Worm (Caenorhabditis elegans) whole organism, L2 larva: ENCODE data around the gene nhr-92.

Experiments
- alr-1 ChIP-seq: fragments of 150-350 bp; optimal IDR thresholded peaks from 2 replicates; lab custom pipeline; 2014; ENCODE audit warnings: missing biosample characterization, missing genetic modification characterization
- ama-1 ChIP-seq: fragments of 150-350 bp; optimal IDR thresholded peaks from 2 replicates; lab custom pipeline; 2018; ENCODE audit warnings: inconsistent platforms
- ceh-82 ChIP-seq: fragments of 150-350 bp; optimal IDR thresholded peaks from 2 replicates; lab custom pipeline; 2014; ENCODE audit warnings: missing biosample characterization, missing genetic modification characterization
- elt-3 ChIP-seq: sonication (generic microtip); optimal IDR thresholded peaks from 2 replicates; lab custom pipeline; 2017; ENCODE audit warnings: missing biosample characterization, missing genetic modification characterization
- fos-1 ChIP-seq: fragments of 150-350 bp; optimal IDR thresholded peaks from 2 replicates; lab custom pipeline; 2014; ENCODE audit warnings: missing biosample characterization, missing genetic modification characterization
- lin-13 ChIP-seq: fragments of 150-350 bp; optimal IDR thresholded peaks from 2 replicates; lab custom pipeline; 2014; ENCODE audit warnings: missing biosample characterization, missing genetic modification reagents, missing genetic modification characterization
- mdl-1 ChIP-seq, 2 experiments: fragments of 150-350 bp in 1 of 2; sonication (generic microtip) in 1 of 2; optimal IDR thresholded peaks; 2 replicates each; lab custom pipeline; 2017; ENCODE audit warnings: missing biosample characterization in 2 of 2, missing genetic modification characterization in 2 of 2
- nhr-77 ChIP-seq: fragments of 150-350 bp; optimal IDR thresholded peaks from 2 replicates; lab custom pipeline; 2014; ENCODE audit warnings: missing biosample characterization, missing genetic modification characterization
- sma-9 ChIP-seq, 2 experiments: fragments of 150-350 bp in 1 of 2; sonication (generic microtip) in 1 of 2; optimal IDR thresholded peaks; 2 replicates each; lab custom pipeline; 2014 to 2016; ENCODE audit warnings: missing genetic modification characterization in 2 of 2, mild to moderate bottlenecking in 1 of 2, missing biosample characterization in 1 of 2, missing compliant biosample characterization in 1 of 2, missing genetic modification reagents in 1 of 2, moderate library complexity in 1 of 2
- ztf-11 ChIP-seq: sonication (generic microtip); optimal IDR thresholded peaks from 2 replicates; lab custom pipeline; 2017; ENCODE audit warnings: missing biosample characterization, missing genetic modification characterization
- ztf-4 ChIP-seq: fragments of 150-350 bp; optimal IDR thresholded peaks from 2 replicates; lab custom pipeline; 2014; ENCODE audit warnings: missing biosample characterization, missing genetic modification characterization

DNA sequence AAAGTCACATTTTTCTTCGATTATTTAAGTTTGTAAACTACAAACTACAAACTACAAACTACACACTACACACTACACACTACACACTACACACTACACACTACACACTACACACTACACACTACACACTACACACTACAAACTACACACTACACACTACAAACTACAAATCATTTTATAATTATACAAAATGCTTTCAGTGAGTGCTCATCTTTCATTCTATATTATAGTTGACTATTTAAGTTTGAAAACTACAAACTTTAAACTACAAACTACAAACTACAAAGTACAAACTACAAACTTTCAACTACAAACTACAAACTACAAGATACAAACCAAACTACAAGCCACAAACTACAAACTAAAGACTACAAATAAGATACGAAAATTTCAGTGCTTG lies 4.6 kb downstream of the nhr-92 start:
- TF ChIP-seq sma-9 (GFP tag; optimal IDR thresholded peaks at IDR 0.05; lab: Kevin White, UChicago), result no peak
- TF ChIP-seq sma-9 (tag; optimal IDR thresholded peaks at IDR 0.05; lab: Kevin White, UChicago), result no peak
- no peak for TF ChIP-seq fos-1 (tag; lab: Kevin White, UChicago)
- TF ChIP-seq alr-1 (tag; lab: Kevin White, UChicago), result no peak
- TF ChIP-seq ztf-11 (tag; lab: Kevin White, UChicago), result no peak
- TF ChIP-seq ama-1, result no peak
- no peak for TF ChIP-seq mdl-1 (tag; optimal IDR thresholded peaks at IDR 0.05; lab: Kevin White, UChicago)
- TF ChIP-seq ztf-4 (tag; lab: Kevin White, UChicago), result no peak
- TF ChIP-seq lin-13 (GFP tag; lab: Kevin White, UChicago), result no peak
- no peak for TF ChIP-seq ceh-82 (tag; lab: Kevin White, UChicago)
- TF ChIP-seq elt-3 (tag; lab: Kevin White, UChicago), result no peak
- TF ChIP-seq nhr-77 (tag; lab: Kevin White, UChicago), result no peak
